Fruit fly (Drosophila melanogaster) whole organism, adult: ENCODE results near the gene CG42538.

Source experiments
- CG11617 ChIP-seq: fragments of 200-800 bp; sonication (Bioruptor generic); optimal IDR thresholded peaks from 2 replicates; lab custom pipeline; 2017; ENCODE audit warnings: mild to moderate bottlenecking, missing biosample characterization, missing genetic modification reagents, missing genetic modification characterization
- CG12768 ChIP-seq: fragments of 200-800 bp; sonication (Bioruptor generic); optimal IDR thresholded peaks from 2 replicates; lab custom pipeline; 2017; ENCODE audit warnings: missing biosample characterization, missing genetic modification characterization, mild to moderate bottlenecking, moderate library complexity, missing genetic modification reagents
- CG14711 ChIP-seq: fragments of 200-800 bp; sonication (Bioruptor generic); optimal IDR thresholded peaks from 2 replicates; lab custom pipeline; 2018; ENCODE audit warnings: missing biosample characterization, mild to moderate bottlenecking, missing genetic modification characterization, moderate library complexity
- CG1620 ChIP-seq: fragments of 200-800 bp; sonication (Bioruptor generic); optimal IDR thresholded peaks from 2 replicates; lab custom pipeline; 2016; ENCODE audit warnings: missing biosample characterization, missing genetic modification characterization
- CG33017 ChIP-seq: fragments of 200-800 bp; sonication (Bioruptor generic); optimal IDR thresholded peaks from 2 replicates; lab custom pipeline; 2018; ENCODE audit warnings: missing biosample characterization, mild to moderate bottlenecking, missing genetic modification characterization, moderate library complexity
- CG5204 ChIP-seq: fragments of 200-800 bp; sonication (Bioruptor generic); optimal IDR thresholded peaks from 2 replicates; lab custom pipeline; 2016; ENCODE audit warnings: missing biosample characterization, missing genetic modification characterization
- CG7045 ChIP-seq: fragments of 200-800 bp; sonication (Bioruptor generic); optimal IDR thresholded peaks from 2 replicates; lab custom pipeline; 2017; ENCODE audit warnings: missing biosample characterization, mild to moderate bottlenecking, missing genetic modification characterization
- CG7101 ChIP-seq: fragments of 200-800 bp; sonication (Bioruptor generic); optimal IDR thresholded peaks from 2 replicates; lab custom pipeline; 2018; ENCODE audit warnings: missing biosample characterization, mild to moderate bottlenecking, missing genetic modification characterization, moderate library complexity
- Clk ChIP-seq: fragments of 200-800 bp; sonication (Bioruptor generic); optimal IDR thresholded peaks from 2 replicates; lab custom pipeline; 2017; ENCODE audit warnings: missing biosample characterization, missing genetic modification characterization
- Crg-1 ChIP-seq: fragments of 200-800 bp; sonication (Bioruptor generic); optimal IDR thresholded peaks from 2 replicates; lab custom pipeline; 2016; ENCODE audit warnings: missing biosample characterization, missing genetic modification characterization
- Hr96 ChIP-seq: fragments of 200-800 bp; sonication (Bioruptor generic); optimal IDR thresholded peaks from 2 replicates; lab custom pipeline; 2016; ENCODE audit warnings: missing biosample characterization, missing genetic modification characterization
- Mnt ChIP-seq: fragments of 200-800 bp; sonication (Bioruptor generic); optimal IDR thresholded peaks from 2 replicates; lab custom pipeline; 2016; ENCODE audit warnings: missing biosample characterization, mild to moderate bottlenecking, missing genetic modification characterization
- bab1 ChIP-seq: fragments of 200-800 bp; sonication (Bioruptor generic); optimal IDR thresholded peaks from 3 replicates; lab custom pipeline; 2019; ENCODE audit warnings: missing biosample characterization, mild to moderate bottlenecking, missing genetic modification characterization, moderate library complexity
- cic ChIP-seq: fragments of 200-800 bp; sonication (Bioruptor generic); optimal IDR thresholded peaks from 2 replicates; lab custom pipeline; 2017; ENCODE audit warnings: missing biosample characterization, mild to moderate bottlenecking, missing genetic modification characterization, moderate library complexity
- cnc ChIP-seq, 2 experiments: fragments of >200 bp; optimal IDR thresholded peaks; 2 replicates each; lab custom pipeline; 2017
- kay ChIP-seq: fragments of 200-800 bp; sonication (Bioruptor generic); peaks from one replicate; lab custom pipeline; 2016; ENCODE audit warnings: missing biosample characterization, missing genetic modification characterization, borderline replicate concordance
- ovo ChIP-seq: fragments of 200-800 bp; sonication (Bioruptor generic); optimal IDR thresholded peaks from 2 replicates; lab custom pipeline; 2016; ENCODE audit warnings: missing biosample characterization, missing genetic modification characterization
- pad ChIP-seq: fragments of 200-800 bp; sonication (Bioruptor generic); optimal IDR thresholded peaks from 3 replicates; lab custom pipeline; 2017; ENCODE audit warnings: missing biosample characterization, missing genetic modification characterization, mild to moderate bottlenecking, moderate library complexity, missing genetic modification reagents
- tj ChIP-seq: fragments of 200-800 bp; sonication (Bioruptor generic); optimal IDR thresholded peaks from 3 replicates; lab custom pipeline; 2017; ENCODE audit warnings: missing biosample characterization, mild to moderate bottlenecking, missing genetic modification characterization, moderate library complexity
- toe ChIP-seq: fragments of 200-800 bp; sonication (Bioruptor generic); optimal IDR thresholded peaks from 2 replicates; lab custom pipeline; 2016; ENCODE audit warnings: missing biosample characterization, missing genetic modification characterization

The CG42538 gene

dm6 chr3L:16016911-16017310 lies 17.4 kb upstream of the CG42538 start:
- TF ChIP-seq CG5204 (no peak), CG12768 (GFP tag; lab: Kevin White, UChicago) (no peak), cic (GFP tag; lab: Kevin White, UChicago) (no peak), kay (GFP tag; lab: Kevin White, UChicago) (no peak)

- TF ChIP-seq Crg-1 (GFP tag; lab: Kevin White, UChicago) (no peak), pad (no peak), CG33017 (no peak), CG1620 (GFP tag; lab: Kevin White, UChicago) (no peak), kay (GFP tag; lab: Kevin White, UChicago) (no peak), CG7101 (no peak), bab1 (GFP tag; lab: Kevin White, UChicago) (no peak), cnc (optimal IDR thresholded peaks at IDR 0.05; lab: Kevin White, UChicago) (no peak), CG14711 (no peak), Mnt (GFP tag; lab: Kevin White, UChicago) (no peak), cic (GFP tag; lab: Kevin White, UChicago) (no peak), CG7045 (no peak), toe (GFP tag; lab: Kevin White, UChicago) (no peak), CG12768 (GFP tag; lab: Kevin White, UChicago) (no peak), Clk (no peak)
Measured at dm6 chr3L:16017528-16018250, 16.6 kb upstream of the CG42538 start.

DNA sequence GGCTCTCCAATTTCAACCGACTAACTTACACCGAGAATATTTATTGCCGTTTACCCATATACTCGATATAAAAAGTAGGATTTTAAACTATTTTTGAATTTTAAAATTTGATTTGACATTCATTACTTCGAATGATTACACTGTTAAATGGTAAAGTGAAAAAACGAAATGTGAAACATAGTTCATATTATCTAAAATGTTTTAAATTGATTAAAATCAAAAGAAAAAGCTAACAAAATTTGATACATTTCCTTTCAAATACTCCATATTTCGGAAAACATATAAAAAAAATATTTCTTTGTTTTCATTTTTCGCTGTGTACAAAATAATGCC lies 16.1 kb upstream of the CG42538 start:
- TF ChIP-seq Mnt (GFP tag; lab: Kevin White, UChicago) = no peak

- TF ChIP-seq Crg-1 (GFP tag; lab: Kevin White, UChicago) = no peak
- no peak for TF ChIP-seq CG7101
- no peak for TF ChIP-seq CG12768 (GFP tag; lab: Kevin White, UChicago)
Measured at dm6 chr3L:16018721-16019120, 15.6 kb upstream of the CG42538 start.

dm6 chr3L:16019144-16020006 lies 14.9 kb upstream of the CG42538 start:
- TF ChIP-seq bab1 (GFP tag; lab: Kevin White, UChicago) (no peak), Hr96 (GFP tag; lab: Kevin White, UChicago) (no peak), tj (no peak), CG7045 (no peak), CG1620 (GFP tag; lab: Kevin White, UChicago) (no peak), CG14711 (no peak), CG7101 (no peak), kay (GFP tag; lab: Kevin White, UChicago) (no peak), Crg-1 (GFP tag; lab: Kevin White, UChicago) (no peak), Clk (no peak), toe (GFP tag; lab: Kevin White, UChicago) (no peak), pad (no peak), CG12768 (GFP tag; lab: Kevin White, UChicago) (no peak), ovo (GFP tag; lab: Kevin White, UChicago) (no peak), CG33017 (no peak), cnc (optimal IDR thresholded peaks at IDR 0.05; lab: Kevin White, UChicago) (no peak), CG5204 (no peak), cic (GFP tag; lab: Kevin White, UChicago) (no peak), Mnt (GFP tag; lab: Kevin White, UChicago) (no peak)

dm6 chr3L:16021064-16021683 lies 13.2 kb upstream of the CG42538 start:
- TF ChIP-seq CG7101 (no peak), kay (GFP tag; lab: Kevin White, UChicago) (no peak), Mnt (GFP tag; lab: Kevin White, UChicago) (no peak), CG11617 (GFP tag; lab: Kevin White, UChicago) (no peak), Crg-1 (GFP tag; lab: Kevin White, UChicago) (no peak), CG1620 (GFP tag; lab: Kevin White, UChicago) (no peak), CG12768 (GFP tag; lab: Kevin White, UChicago) (no peak), bab1 (GFP tag; lab: Kevin White, UChicago) (no peak), toe (GFP tag; lab: Kevin White, UChicago) (no peak), cic (GFP tag; lab: Kevin White, UChicago) (no peak), CG33017 (no peak), ovo (GFP tag; lab: Kevin White, UChicago) (no peak), tj (no peak), cnc (optimal IDR thresholded peaks at IDR 0.05; lab: Kevin White, UChicago) (no peak)
